Fruit fly (Drosophila melanogaster) whole organism, prepupa: ENCODE data around the gene ATPsynbetaL.

Experiments
- Blimp-1 ChIP-seq: fragments of 200-800 bp; sonication (Bioruptor generic); optimal IDR thresholded peaks from 3 replicates; lab custom pipeline; 2017; ENCODE audit warnings: missing biosample characterization, missing genetic modification characterization, mild to moderate bottlenecking, moderate library complexity, missing genetic modification reagents
- CG10669 ChIP-seq: fragments of 200-800 bp; sonication (Bioruptor generic); optimal IDR thresholded peaks from 3 replicates; lab custom pipeline; 2018; ENCODE audit warnings: missing biosample characterization, mild to moderate bottlenecking, missing genetic modification characterization, moderate library complexity
- CG11294 ChIP-seq: fragments of 200-800 bp; sonication (Bioruptor generic); IDR thresholded peaks from 2 replicates; pipeline ENCODE4 v1.3.6; 2022; ENCODE audit warnings: missing biosample characterization, missing genetic modification characterization
- CG11762 ChIP-seq: fragments of 200-800 bp; sonication (Bioruptor generic); optimal IDR thresholded peaks from 3 replicates; lab custom pipeline; 2016; ENCODE audit warnings: missing biosample characterization, missing genetic modification characterization; ENCODE audit not compliant: insufficient read depth
- CG11902 ChIP-seq: fragments of 200-800 bp; sonication (Bioruptor generic); optimal IDR thresholded peaks from 3 replicates; lab custom pipeline; 2016; ENCODE audit warnings: missing biosample characterization, missing genetic modification characterization
- CG15336 ChIP-seq: fragments of 200-800 bp; sonication (Bioruptor generic); IDR thresholded peaks from 2 replicates; pipeline ENCODE4 v1.3.6; 2022; ENCODE audit warnings: missing biosample characterization, missing genetic modification characterization
- CG3032 ChIP-seq: fragments of 200-800 bp; optimal IDR thresholded peaks from 2 replicates; lab custom pipeline; 2019; ENCODE audit warnings: missing biosample characterization, mild to moderate bottlenecking, missing genetic modification characterization, moderate library complexity
- CG31627 ChIP-seq: fragments of 200-800 bp; sonication (Bioruptor generic); optimal IDR thresholded peaks from 3 replicates; lab custom pipeline; 2016; ENCODE audit warnings: missing biosample characterization, missing genetic modification characterization
- CG32006 ChIP-seq: fragments of 200-800 bp; sonication (Bioruptor generic); optimal IDR thresholded peaks from 3 replicates; lab custom pipeline; 2017; ENCODE audit warnings: missing biosample characterization, mild to moderate bottlenecking, missing genetic modification characterization
- CG34406 ChIP-seq: fragments of 200-800 bp; sonication (Bioruptor generic); optimal IDR thresholded peaks from 3 replicates; lab custom pipeline; 2016; ENCODE audit warnings: missing biosample characterization, missing genetic modification characterization
- CG3919 ChIP-seq: fragments of 200-800 bp; sonication (Bioruptor generic); optimal IDR thresholded peaks from 3 replicates; lab custom pipeline; 2016; ENCODE audit warnings: missing biosample characterization, missing genetic modification characterization
- CG4318 ChIP-seq: fragments of 200-800 bp; sonication (Bioruptor generic); optimal IDR thresholded peaks from 3 replicates; lab custom pipeline; 2017; ENCODE audit warnings: missing biosample characterization, mild to moderate bottlenecking, missing genetic modification characterization
- CG6163 ChIP-seq: fragments of 200-800 bp; sonication (Bioruptor generic); IDR thresholded peaks from 3 replicates; pipeline ENCODE4 v1.3.6; 2022; ENCODE audit warnings: missing biosample characterization, missing genetic modification characterization
- CG6276 ChIP-seq: fragments of 200-800 bp; sonication (Bioruptor generic); optimal IDR thresholded peaks from 2 replicates; lab custom pipeline; 2017; ENCODE audit warnings: missing biosample characterization, mild to moderate bottlenecking, missing genetic modification characterization
- CG6808 ChIP-seq: fragments of 200-800 bp; sonication (Bioruptor generic); optimal IDR thresholded peaks from 3 replicates; lab custom pipeline; 2017; ENCODE audit warnings: missing biosample characterization, missing genetic modification characterization, mild to moderate bottlenecking, moderate library complexity, missing genetic modification reagents
- CG6854 ChIP-seq: fragments of 200-800 bp; sonication (Bioruptor generic); optimal IDR thresholded peaks from 2 replicates; lab custom pipeline; 2017; ENCODE audit warnings: missing biosample characterization, mild to moderate bottlenecking, missing genetic modification characterization
- CG7368 ChIP-seq: fragments of 200-800 bp; sonication (Bioruptor generic); optimal IDR thresholded peaks from 3 replicates; lab custom pipeline; 2016; ENCODE audit warnings: missing biosample characterization, missing genetic modification characterization
- CG8119 ChIP-seq: fragments of 200-800 bp; sonication (Bioruptor generic); IDR thresholded peaks from 3 replicates; pipeline ENCODE4 v1.3.6; 2022; ENCODE audit warnings: missing biosample characterization, missing genetic modification characterization
- CG8319 ChIP-seq: fragments of 200-800 bp; sonication (Bioruptor generic); optimal IDR thresholded peaks from 3 replicates; lab custom pipeline; 2016; ENCODE audit warnings: missing biosample characterization, missing genetic modification characterization
- CG8632 ChIP-seq: fragments of 200-800 bp; sonication (Bioruptor generic); optimal IDR thresholded peaks from 3 replicates; lab custom pipeline; 2016; ENCODE audit warnings: missing biosample characterization, missing genetic modification characterization
- CG9139 ChIP-seq: fragments of 200-800 bp; sonication (Bioruptor generic); optimal IDR thresholded peaks from 3 replicates; lab custom pipeline; 2017; ENCODE audit warnings: missing biosample characterization, mild to moderate bottlenecking, missing genetic modification characterization
- Eip75B ChIP-seq: fragments of 200-800 bp; sonication (Bioruptor generic); optimal IDR thresholded peaks from 3 replicates; lab custom pipeline; 2016; ENCODE audit warnings: missing biosample characterization, missing genetic modification characterization
- Eip93F ChIP-seq: fragments of 200-800 bp; sonication (Bioruptor generic); optimal IDR thresholded peaks from 2 replicates; lab custom pipeline; 2016; ENCODE audit warnings: missing biosample characterization, mild to moderate bottlenecking, missing genetic modification characterization
- Ets21C ChIP-seq: fragments of 200-800 bp; sonication (Bioruptor generic); optimal IDR thresholded peaks from 3 replicates; lab custom pipeline; 2016; ENCODE audit warnings: missing biosample characterization, missing genetic modification characterization
- Ets96B ChIP-seq: fragments of 200-800 bp; optimal IDR thresholded peaks from 2 replicates; lab custom pipeline; 2019; ENCODE audit warnings: missing biosample characterization, mild to moderate bottlenecking, missing genetic modification characterization, moderate library complexity
- Hr38 ChIP-seq: sonication (Bioruptor generic); optimal IDR thresholded peaks from 2 replicates; lab custom pipeline; 2016; ENCODE audit warnings: missing biosample characterization, missing genetic modification characterization
- Hr4 ChIP-seq: fragments of 200-800 bp; sonication (Bioruptor generic); optimal IDR thresholded peaks from 3 replicates; lab custom pipeline; 2016; ENCODE audit warnings: missing biosample characterization, missing genetic modification characterization
- Lpt ChIP-seq: fragments of 200-800 bp; sonication (Bioruptor generic); optimal IDR thresholded peaks from 3 replicates; lab custom pipeline; 2016; ENCODE audit warnings: missing biosample characterization, missing genetic modification characterization
- OdsH ChIP-seq: fragments of 200-800 bp; sonication (Bioruptor generic); optimal IDR thresholded peaks from 3 replicates; lab custom pipeline; 2016; ENCODE audit warnings: missing biosample characterization, missing genetic modification characterization
- Smox ChIP-seq: fragments of 200-800 bp; sonication (Bioruptor generic); optimal IDR thresholded peaks from 3 replicates; lab custom pipeline; 2016; ENCODE audit warnings: missing biosample characterization, missing genetic modification characterization
- Sox102F ChIP-seq: fragments of 200-800 bp; sonication (Bioruptor generic); optimal IDR thresholded peaks from 2 replicates; lab custom pipeline; 2016; ENCODE audit warnings: missing biosample characterization, mild to moderate bottlenecking, missing genetic modification characterization
- Sox14 ChIP-seq: fragments of 200-800 bp; sonication (Bioruptor generic); optimal IDR thresholded peaks from 3 replicates; lab custom pipeline; 2016; ENCODE audit warnings: missing biosample characterization, missing genetic modification characterization
- Sox15 ChIP-seq: fragments of 200-800 bp; sonication (Bioruptor generic); optimal IDR thresholded peaks from 3 replicates; lab custom pipeline; 2016; ENCODE audit warnings: missing biosample characterization, missing genetic modification characterization
- achi ChIP-seq: fragments of 200-800 bp; sonication (Bioruptor generic); optimal IDR thresholded peaks from 3 replicates; lab custom pipeline; 2016; ENCODE audit warnings: missing biosample characterization, missing genetic modification characterization
- acj6 ChIP-seq: fragments of 200-800 bp; sonication (Bioruptor generic); optimal IDR thresholded peaks from 3 replicates; lab custom pipeline; 2016; ENCODE audit warnings: missing biosample characterization, missing genetic modification characterization
- cyc ChIP-seq: fragments of 200-800 bp; sonication (Bioruptor generic); optimal IDR thresholded peaks from 3 replicates; lab custom pipeline; 2016; ENCODE audit warnings: missing biosample characterization, missing genetic modification characterization
- dac ChIP-seq: fragments of 200-800 bp; sonication (Bioruptor generic); optimal IDR thresholded peaks from 2 replicates; lab custom pipeline; 2017; ENCODE audit warnings: missing biosample characterization, mild to moderate bottlenecking, missing genetic modification characterization
- esn ChIP-seq: fragments of 200-800 bp; sonication (Bioruptor generic); optimal IDR thresholded peaks from 2 replicates; lab custom pipeline; 2016; ENCODE audit warnings: missing biosample characterization, mild to moderate bottlenecking, missing genetic modification characterization, moderate library complexity
- fd59A ChIP-seq: fragments of 200-800 bp; sonication (Bioruptor generic); optimal IDR thresholded peaks from 2 replicates; lab custom pipeline; 2017; ENCODE audit warnings: missing biosample characterization, mild to moderate bottlenecking, missing genetic modification characterization, missing genetic modification reagents
- fd85E ChIP-seq: fragments of 200-800 bp; sonication (Bioruptor generic); optimal IDR thresholded peaks from 3 replicates; lab custom pipeline; 2016; ENCODE audit warnings: missing biosample characterization, missing genetic modification characterization
- fkh ChIP-seq: fragments of 200-800 bp; sonication (Bioruptor generic); optimal IDR thresholded peaks from 3 replicates; lab custom pipeline; 2017; ENCODE audit warnings: missing biosample characterization, mild to moderate bottlenecking, missing genetic modification characterization, moderate library complexity
- lz ChIP-seq: fragments of 200-800 bp; sonication (Bioruptor generic); optimal IDR thresholded peaks from 3 replicates; lab custom pipeline; 2016; ENCODE audit warnings: missing biosample characterization, missing genetic modification characterization
- net ChIP-seq: fragments of 200-800 bp; sonication (Bioruptor generic); optimal IDR thresholded peaks from 3 replicates; lab custom pipeline; 2016; ENCODE audit warnings: missing biosample characterization, missing genetic modification characterization
- pdm3 ChIP-seq: fragments of 200-800 bp; sonication (Bioruptor generic); optimal IDR thresholded peaks from 3 replicates; lab custom pipeline; 2016; ENCODE audit warnings: missing biosample characterization, missing genetic modification characterization
- salr ChIP-seq, 2 experiments: fragments of 200-800 bp; sonication (Bioruptor generic); optimal IDR thresholded peaks; 3 replicates each; lab custom pipeline; 2016 to 2018; ENCODE audit warnings: missing biosample characterization in 2 of 2, missing genetic modification characterization in 2 of 2, mild to moderate bottlenecking in 1 of 2
- spab ChIP-seq: fragments of 200-800 bp; sonication (Bioruptor generic); optimal IDR thresholded peaks from 2 replicates; lab custom pipeline; 2017; ENCODE audit warnings: missing biosample characterization, mild to moderate bottlenecking, missing genetic modification characterization, missing genetic modification reagents
- ss ChIP-seq, 2 experiments: fragments of 200-800 bp; sonication (Bioruptor generic); optimal IDR thresholded peaks; 2 replicates in 1 of 2; 3 replicates in 1 of 2; lab custom pipeline; 2017 to 2018; ENCODE audit warnings: mild to moderate bottlenecking in 2 of 2, missing biosample characterization in 2 of 2, missing genetic modification characterization in 2 of 2, moderate library complexity in 1 of 2
- svp ChIP-seq: fragments of 200-800 bp; sonication (Bioruptor generic); peaks from one replicate; lab custom pipeline; 2016; ENCODE audit warnings: missing biosample characterization, missing genetic modification characterization
- topi ChIP-seq: fragments of 200-800 bp; sonication (Bioruptor generic); optimal IDR thresholded peaks from 3 replicates; lab custom pipeline; 2016; ENCODE audit warnings: missing biosample characterization, missing genetic modification characterization
- vri ChIP-seq: fragments of 200-800 bp; sonication (Bioruptor generic); optimal IDR thresholded peaks from 3 replicates; lab custom pipeline; 2016; ENCODE audit warnings: missing biosample characterization, mild to moderate bottlenecking, missing genetic modification characterization

The ATPsynbetaL gene

DNA sequence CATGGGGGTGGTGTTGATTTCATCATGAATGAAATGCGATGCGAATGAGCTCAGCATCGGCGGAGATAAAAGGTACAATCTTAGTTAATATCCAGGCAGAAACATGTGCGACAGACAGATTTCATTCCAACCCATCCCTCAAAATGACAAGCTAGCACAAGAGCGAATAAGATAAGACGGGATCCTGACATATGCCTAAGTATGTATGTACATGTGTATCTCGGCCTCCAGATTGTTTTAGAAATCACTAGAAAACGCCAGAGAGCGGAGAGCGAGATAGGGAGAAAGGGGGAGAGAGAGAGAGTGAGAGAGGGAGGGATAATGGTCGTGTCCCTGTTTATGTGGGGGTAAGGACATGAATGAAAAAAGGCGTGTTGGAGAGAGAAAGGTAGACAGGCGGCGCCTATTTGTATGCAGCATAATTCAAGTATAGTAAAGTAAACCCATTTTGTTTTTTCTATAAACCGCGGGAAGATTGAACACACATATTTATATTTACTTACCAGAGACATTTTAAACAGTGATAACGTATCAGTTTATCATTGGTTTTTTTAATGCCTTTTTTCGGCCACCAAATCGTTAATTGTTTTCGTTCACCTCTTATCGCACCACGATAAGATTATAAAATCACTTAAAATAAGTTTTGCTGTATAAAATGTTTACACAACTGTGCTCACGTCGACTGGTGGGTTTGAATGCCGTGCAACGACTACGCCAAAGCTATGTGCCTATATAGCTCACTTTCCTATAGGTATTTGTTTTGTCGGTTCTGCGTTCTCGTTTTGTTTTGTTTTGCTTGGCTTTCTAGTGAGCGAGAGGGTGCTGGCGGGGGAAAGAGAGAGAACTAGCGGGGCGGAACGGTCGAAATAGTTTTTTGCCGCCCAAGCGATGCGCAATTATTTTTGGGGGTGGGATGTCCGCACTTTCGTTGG lies 47.4 kb upstream of the ATPsynbetaL start:
- TF ChIP-seq fd59A (GFP tag; lab: Kevin White, UChicago): no peak
- TF ChIP-seq CG6276 (GFP tag; lab: Kevin White, UChicago): peak; percentile 77
- TF ChIP-seq Ets21C: no peak
- TF ChIP-seq CG31627: no peak
- no peak for TF ChIP-seq esn
- TF ChIP-seq Sox14 (GFP tag; lab: Kevin White, UChicago): no peak
- no peak for TF ChIP-seq achi (GFP tag; lab: Kevin White, UChicago)
- TF ChIP-seq svp: peak; percentile 38
- TF ChIP-seq CG32006 (GFP tag; lab: Kevin White, UChicago): peak; percentile 52
- peak; percentile 15 to 17 for TF ChIP-seq ss (GFP tag; optimal IDR thresholded peaks at IDR 0.05; lab: Kevin White, UChicago)
- no peak for TF ChIP-seq CG8319 (GFP tag; lab: Kevin White, UChicago)
- TF ChIP-seq CG3032 (tag; lab: Kevin White, UChicago): no peak
- no peak for TF ChIP-seq CG11902 (GFP tag; lab: Kevin White, UChicago)
- TF ChIP-seq Sox102F: no peak
- peak; percentile 8 for TF ChIP-seq pdm3 (GFP tag; lab: Kevin White, UChicago)
- TF ChIP-seq topi: no peak
- TF ChIP-seq Hr38: no peak
- peak; percentile 17 for TF ChIP-seq Hr4 (GFP tag; lab: Kevin White, UChicago)
- TF ChIP-seq CG4318: no peak
- no peak for TF ChIP-seq Blimp-1 (GFP tag; lab: Kevin White, UChicago)
- no peak for TF ChIP-seq CG7368 (GFP tag; lab: Kevin White, UChicago)
- TF ChIP-seq Lpt (GFP tag; lab: Kevin White, UChicago): peak; percentile 68
- TF ChIP-seq OdsH (GFP tag; lab: Kevin White, UChicago): no peak
- TF ChIP-seq CG34406: no peak
- TF ChIP-seq Eip75B (GFP tag; lab: Kevin White, UChicago): no peak
- TF ChIP-seq Sox15 (GFP tag; lab: Kevin White, UChicago): no peak
- no peak for TF ChIP-seq CG8632
- no peak for TF ChIP-seq CG9139 (GFP tag; lab: Kevin White, UChicago)
- TF ChIP-seq cyc (GFP tag; lab: Kevin White, UChicago): no peak
- TF ChIP-seq CG11294 (GFP tag; lab: Robert Waterston, UW): no peak; the same call in 1 of the 2 replicates
- no peak for TF ChIP-seq dac (GFP tag; lab: Kevin White, UChicago)
- no peak for TF ChIP-seq CG3919 (GFP tag; lab: Kevin White, UChicago)
- peak; percentile 72 for TF ChIP-seq CG8119
- peak; percentile 86 for TF ChIP-seq vri (GFP tag; lab: Kevin White, UChicago)
- peak; percentile 52 for TF ChIP-seq CG6854 (GFP tag; lab: Kevin White, UChicago)
- peak; percentile 75 for TF ChIP-seq Eip93F (GFP tag; lab: Kevin White, UChicago)
- TF ChIP-seq CG15336 (GFP tag; lab: Robert Waterston, UW): peak; percentile 67
- no peak for TF ChIP-seq salr (GFP tag; optimal IDR thresholded peaks at IDR 0.05; lab: Kevin White, UChicago)
- no peak for TF ChIP-seq Ets96B (tag; lab: Kevin White, UChicago)
- peak; percentile 25 for TF ChIP-seq net (GFP tag; lab: Kevin White, UChicago)
- no peak for TF ChIP-seq spab (GFP tag; lab: Kevin White, UChicago)
- TF ChIP-seq acj6 (GFP tag; lab: Kevin White, UChicago): no peak
- TF ChIP-seq fd85E (GFP tag; lab: Kevin White, UChicago): no peak
- peak; percentile 94 for TF ChIP-seq fkh (GFP tag; lab: Kevin White, UChicago)
- no peak for TF ChIP-seq CG10669 (GFP tag; lab: Kevin White, UChicago)
- TF ChIP-seq CG6163: peak; percentile 50
- no peak for TF ChIP-seq Smox (GFP tag; lab: Kevin White, UChicago)
- TF ChIP-seq lz (GFP tag; lab: Kevin White, UChicago): no peak
- peak; percentile 28 for TF ChIP-seq CG6808 (GFP tag; lab: Kevin White, UChicago)
- no peak for TF ChIP-seq CG11762 (GFP tag; lab: Kevin White, UChicago)
